Worm (Caenorhabditis elegans) whole organism, young adult: ENCODE results near the gene F20D6.5.

Source experiments
- F33H1.4 ChIP-seq: fragments of 200-800 bp; sonication (Bioruptor generic); IDR thresholded peaks from 2 replicates; pipeline ENCODE4 v1.3.6; 2022; ENCODE audit warnings: missing genetic modification reagents, missing genetic modification characterization, missing compliant biosample characterization
- attf-5 ChIP-seq: fragments of 200-800 bp; sonication (Bioruptor generic); optimal IDR thresholded peaks from 2 replicates; lab custom pipeline; 2018; ENCODE audit warnings: mild to moderate bottlenecking, missing genetic modification characterization, missing compliant biosample characterization
- ceh-100 ChIP-seq: fragments of 200-800 bp; sonication (Bioruptor generic); IDR thresholded peaks from 2 replicates; pipeline ENCODE4 v1.3.6; 2022; ENCODE audit warnings: missing genetic modification reagents, missing genetic modification characterization, missing compliant biosample characterization
- unc-130 ChIP-seq: sonication (generic microtip); optimal IDR thresholded peaks from 2 replicates; lab custom pipeline; 2016; ENCODE audit warnings: missing genetic modification reagents, missing genetic modification characterization, missing compliant biosample characterization

DNA sequence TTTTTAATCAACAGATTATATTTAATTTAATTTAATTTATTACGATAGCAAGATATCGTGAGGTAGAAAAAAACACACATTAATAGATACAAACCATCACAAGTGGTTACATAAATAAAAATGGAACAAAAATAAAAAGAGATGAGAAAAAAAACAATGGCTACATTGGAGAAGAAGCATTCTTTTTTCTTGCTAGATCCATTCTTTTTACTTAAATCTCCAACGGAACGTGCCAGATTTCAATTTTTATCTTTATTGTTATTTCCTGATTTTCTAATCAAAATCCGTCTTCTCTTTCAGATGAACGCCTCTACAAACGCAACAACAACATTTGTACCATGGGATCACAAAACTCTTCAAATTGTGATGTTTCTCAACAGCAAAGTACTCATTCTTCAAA lies 18.2 kb upstream of the F20D6.5 start, which contains the start of gene D1014.2:
- TF ChIP-seq unc-130 (no peak), attf-5 (GFP tag; lab: Kevin White, UChicago) (no peak), F33H1.4 (GFP tag; lab: Robert Waterston, UW) (no peak), ceh-100 (no peak)
